Fruit fly (Drosophila melanogaster) whole organism, wandering third instar larva: ENCODE measurements around the gene Nepl7.

Source experiments
- CG32264 ChIP-seq: fragments of 200-800 bp; sonication (Bioruptor generic); optimal IDR thresholded peaks from 2 replicates; lab custom pipeline; 2016; ENCODE audit warnings: missing biosample characterization, missing genetic modification characterization
- Dfd ChIP-seq: fragments of >200 bp; optimal IDR thresholded peaks from 2 replicates; lab custom pipeline; 2017; ENCODE audit warnings: missing biosample characterization, missing genetic modification characterization
- OdsH ChIP-seq: fragments of 200-800 bp; sonication (Bioruptor generic); optimal IDR thresholded peaks from 2 replicates; lab custom pipeline; 2016; ENCODE audit warnings: missing biosample characterization, mild to moderate bottlenecking, missing genetic modification characterization
- Sp1 ChIP-seq: fragments of 200-800 bp; sonication (Bioruptor generic); optimal IDR thresholded peaks from 3 replicates; lab custom pipeline; 2019; ENCODE audit warnings: missing biosample characterization, mild to moderate bottlenecking, missing genetic modification characterization, moderate library complexity
- Vsx2 ChIP-seq: fragments of 200-300, 225-300 bp; sonication (Bioruptor generic); optimal IDR thresholded peaks from 2 replicates; lab custom pipeline; 2018; ENCODE audit warnings: missing biosample characterization, missing genetic modification characterization; ENCODE audit not compliant: partially characterized antibody
- fru ChIP-seq: fragments of 200-800 bp; sonication (Bioruptor generic); optimal IDR thresholded peaks from 3 replicates; lab custom pipeline; 2016; ENCODE audit warnings: missing biosample characterization, mild to moderate bottlenecking, missing genetic modification characterization
- h ChIP-seq: fragments of 200-800 bp; sonication (Bioruptor generic); optimal IDR thresholded peaks from 3 replicates; lab custom pipeline; 2016; ENCODE audit warnings: missing biosample characterization, mild to moderate bottlenecking, missing genetic modification characterization
- pan ChIP-seq: fragments of >200 bp; optimal IDR thresholded peaks from 2 replicates; lab custom pipeline; 2017
- usp ChIP-seq: fragments of >200 bp; optimal IDR thresholded peaks from 2 replicates; lab custom pipeline; 2017; ENCODE audit warnings: missing biosample characterization, missing genetic modification characterization

DNA sequence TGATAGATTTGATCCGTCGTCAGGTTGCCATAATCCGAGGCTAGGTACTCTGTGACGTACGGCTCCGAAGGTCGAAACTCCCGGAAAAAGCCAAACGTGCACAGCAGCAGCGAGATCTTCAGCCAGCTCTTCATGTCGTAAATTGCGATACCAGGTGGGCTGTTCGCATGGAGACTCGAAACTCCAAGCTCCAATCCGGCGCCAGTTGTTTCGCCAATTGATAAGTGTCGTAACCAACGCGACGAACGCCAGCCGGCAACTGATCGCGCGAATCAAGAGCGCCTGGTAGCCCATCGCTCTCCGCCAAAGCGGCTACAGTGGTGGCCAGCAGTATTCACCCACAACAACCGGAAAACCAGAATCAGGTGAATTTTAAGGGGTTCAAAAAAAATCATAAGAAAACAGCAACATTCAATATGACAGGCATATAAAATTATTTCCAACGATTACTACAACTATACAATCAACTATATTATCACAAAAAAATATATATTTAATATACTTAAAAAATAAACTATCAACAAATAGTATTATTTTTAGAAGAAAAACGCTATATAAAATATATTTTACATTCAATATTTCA, 31.0 kb upstream of the Nepl7 start, which contains the start of gene CG17036:
- TF ChIP-seq pan (lab: Kevin White, UChicago) (no peak), Sp1 (GFP tag; lab: Kevin White, UChicago) (peak; percentile 46), usp (GFP tag; lab: Kevin White, UChicago) (no peak), Vsx2 (GFP tag; lab: Kevin White, UChicago) (no peak), fru (no peak), OdsH (GFP tag; lab: Kevin White, UChicago) (no peak), h (no peak), Dfd (GFP tag; lab: Kevin White, UChicago) (no peak), CG32264 (GFP tag; lab: Kevin White, UChicago) (no peak)
